Worm (Caenorhabditis elegans): ENCODE results near the gene F09E5.11.

Gene F09E5.11

ce11 chrII:5340672-5341568 lies 17.1 kb downstream of the F09E5.11 start:
- TF ChIP-seq ceh-63 (GFP tag; optimal IDR thresholded peaks at IDR 0.05) = no peak
- TF ChIP-seq efl-1 (optimal IDR thresholded peaks at IDR 0.05) = no peak
- no peak for TF ChIP-seq efl-1 (GFP tag; optimal IDR thresholded peaks at IDR 0.05 in 1 of 2)
- TF ChIP-seq tlp-1 (tag; optimal IDR thresholded peaks at IDR 0.05) = no peak
- TF ChIP-seq lsy-2 (tag; optimal IDR thresholded peaks at IDR 0.05) = peak in 1 of 2 experiments; percentile 36
- no peak for TF ChIP-seq ceh-8 (GFP tag; optimal IDR thresholded peaks at IDR 0.05)
- peak; percentile 44 for TF ChIP-seq ama-1 (optimal IDR thresholded peaks at IDR 0.05)
- no peak for TF ChIP-seq C34B4.2 (tag; optimal IDR thresholded peaks at IDR 0.05)
- TF ChIP-seq nhr-19 (GFP tag; conservative IDR thresholded peaks at IDR 0.05) = no peak
- TF ChIP-seq ceh-88 (GFP tag; IDR thresholded peaks at IDR 0.05) = peak; percentile 25; the same call in 1 of the 2 replicates
- no peak for TF ChIP-seq C16A3.4 (tag; optimal IDR thresholded peaks at IDR 0.05)
- peak; percentile 3 for TF ChIP-seq nhr-47 (tag; optimal IDR thresholded peaks at IDR 0.05)
- TF ChIP-seq sup-37 (GFP tag; optimal IDR thresholded peaks at IDR 0.05) = no peak
- no peak for TF ChIP-seq swsn-7 (tag; optimal IDR thresholded peaks at IDR 0.05)
- TF ChIP-seq jun-1 (tag; optimal IDR thresholded peaks at IDR 0.05) = no peak
- TF ChIP-seq aly-2 (tag; optimal IDR thresholded peaks at IDR 0.05) = peak; percentile 76
- TF ChIP-seq fkh-8 (tag; optimal IDR thresholded peaks at IDR 0.05) = peak; percentile 62
- peak; percentile 15 for TF ChIP-seq nhr-11 (tag; optimal IDR thresholded peaks at IDR 0.05)
- TF ChIP-seq fos-1 (tag; optimal IDR thresholded peaks at IDR 0.05) = peak; percentile 10

- peak; percentile 25 for TF ChIP-seq ama-1 (optimal IDR thresholded peaks at IDR 0.05)
- no peak for TF ChIP-seq rnt-1 (tag; optimal IDR thresholded peaks at IDR 0.05)
- peak in 1 of 3 experiments; percentile 4 for TF ChIP-seq ceh-82 (tag; optimal IDR thresholded peaks at IDR 0.05)
Observed at ce11 chrII:5339547-5339946, 18.4 kb downstream of the F09E5.11 start.

- peak; percentile 65 for TF ChIP-seq nhr-71 (tag; optimal IDR thresholded peaks at IDR 0.05)
- peak; percentile 3 for TF ChIP-seq ceh-8 (GFP tag; optimal IDR thresholded peaks at IDR 0.05)
- peak; percentile 32 for TF ChIP-seq nhr-47 (tag; optimal IDR thresholded peaks at IDR 0.05)
- peak; percentile 52 for TF ChIP-seq jun-1 (tag; optimal IDR thresholded peaks at IDR 0.05)
- TF ChIP-seq swsn-7 (tag; optimal IDR thresholded peaks at IDR 0.05) = peak; percentile 28
- peak in 1 of 3 experiments; percentile 15 for TF ChIP-seq dpl-1 (GFP tag; optimal IDR thresholded peaks at IDR 0.05)
- TF ChIP-seq mep-1 (tag; optimal IDR thresholded peaks at IDR 0.05) = peak; percentile 55
- peak; percentile 12 for TF ChIP-seq C16A3.4 (tag; optimal IDR thresholded peaks at IDR 0.05)
- TF ChIP-seq hpl-2 (GFP tag; optimal IDR thresholded peaks at IDR 0.05) = no peak
- no peak for TF ChIP-seq lin-39 (tag; optimal IDR thresholded peaks at IDR 0.05)
- no peak for TF ChIP-seq alr-1 (tag; optimal IDR thresholded peaks at IDR 0.05; ENCODE audit: borderline replicate concordance)
- peak; percentile 23 for TF ChIP-seq xbp-1 (tag; optimal IDR thresholded peaks at IDR 0.05)
- no peak for TF ChIP-seq aha-1 (tag; optimal IDR thresholded peaks at IDR 0.05)
- no peak for TF ChIP-seq tbx-2 (tag; optimal IDR thresholded peaks at IDR 0.05)
- TF ChIP-seq skn-1 (tag; optimal IDR thresholded peaks at IDR 0.05) = peak; percentile 76
- TF ChIP-seq snu-23 (GFP tag; optimal IDR thresholded peaks at IDR 0.05) = peak; percentile 40
- TF ChIP-seq efl-1 (optimal IDR thresholded peaks at IDR 0.05) = peak in 1 of 2 experiments; percentile 7
- no peak for TF ChIP-seq efl-1 (GFP tag; optimal IDR thresholded peaks at IDR 0.05 in 1 of 2)
- peak; percentile 1 for TF ChIP-seq unc-130 (tag; optimal IDR thresholded peaks at IDR 0.05)
- TF ChIP-seq fkh-8 (tag; optimal IDR thresholded peaks at IDR 0.05) = peak; percentile 48
- TF ChIP-seq dsc-1 (tag; optimal IDR thresholded peaks at IDR 0.05) = no peak
- no peak for TF ChIP-seq elt-3 (tag; optimal IDR thresholded peaks at IDR 0.05)
- TF ChIP-seq nhr-11 (tag; optimal IDR thresholded peaks at IDR 0.05) = no peak
- TF ChIP-seq rnt-1 (tag; optimal IDR thresholded peaks at IDR 0.05) = peak; percentile 19
- TF ChIP-seq mdl-1 (tag; optimal IDR thresholded peaks at IDR 0.05) = peak in 1 of 2 experiments; percentile 45
- TF ChIP-seq lin-35 (GFP tag; optimal IDR thresholded peaks at IDR 0.05) = peak in 1 of 2 experiments; percentile 45
- TF ChIP-seq nhr-77 (tag; optimal IDR thresholded peaks at IDR 0.05) = peak; percentile 18
- TF ChIP-seq lin-14 (GFP tag; optimal IDR thresholded peaks at IDR 0.05) = peak; percentile 72
- peak; percentile 82 for TF ChIP-seq elt-2 (tag; optimal IDR thresholded peaks at IDR 0.05)
- TF ChIP-seq lsy-2 (tag; optimal IDR thresholded peaks at IDR 0.05) = peak in 1 of 2 experiments; percentile 51
- TF ChIP-seq lir-3 (tag; optimal IDR thresholded peaks at IDR 0.05; ENCODE audit: poor library complexity) = no peak
- TF ChIP-seq nhr-20 (tag; optimal IDR thresholded peaks at IDR 0.05) = peak; percentile 51
- TF ChIP-seq ceh-63 (GFP tag; optimal IDR thresholded peaks at IDR 0.05) = no peak
- TF ChIP-seq hlh-17 (GFP tag; optimal IDR thresholded peaks at IDR 0.05; ENCODE audit: borderline replicate concordance) = no peak
- no peak for TF ChIP-seq mab-9 (GFP tag; IDR thresholded peaks at IDR 0.05)
- TF ChIP-seq egl-13 (tag; optimal IDR thresholded peaks at IDR 0.05) = peak; percentile 37
Observed at ce11 chrII:5338301-5338700, 19.7 kb downstream of the F09E5.11 start.
